Fruit fly (Drosophila melanogaster) whole organism, prepupa: Measurements from ENCODE around the gene CG18810.

ENCODE experiments used
- Blimp-1 ChIP-seq: fragments of 200-800 bp; sonication (Bioruptor generic); optimal IDR thresholded peaks from 3 replicates; lab custom pipeline; 2017; ENCODE audit warnings: missing biosample characterization, missing genetic modification characterization, mild to moderate bottlenecking, moderate library complexity, missing genetic modification reagents
- CG10631 ChIP-seq: fragments of 200-800 bp; sonication (Bioruptor generic); optimal IDR thresholded peaks from 2 replicates; lab custom pipeline; 2016; ENCODE audit warnings: missing biosample characterization, missing genetic modification characterization
- CG10669 ChIP-seq: fragments of 200-800 bp; sonication (Bioruptor generic); optimal IDR thresholded peaks from 3 replicates; lab custom pipeline; 2018; ENCODE audit warnings: missing biosample characterization, mild to moderate bottlenecking, missing genetic modification characterization, moderate library complexity
- CG11294 ChIP-seq: fragments of 200-800 bp; sonication (Bioruptor generic); IDR thresholded peaks from 2 replicates; pipeline ENCODE4 v1.3.6; 2022; ENCODE audit warnings: missing biosample characterization, missing genetic modification characterization
- CG11762 ChIP-seq: fragments of 200-800 bp; sonication (Bioruptor generic); optimal IDR thresholded peaks from 3 replicates; lab custom pipeline; 2016; ENCODE audit warnings: missing biosample characterization, missing genetic modification characterization; ENCODE audit not compliant: insufficient read depth
- CG11902 ChIP-seq: fragments of 200-800 bp; sonication (Bioruptor generic); optimal IDR thresholded peaks from 3 replicates; lab custom pipeline; 2016; ENCODE audit warnings: missing biosample characterization, missing genetic modification characterization
- CG15336 ChIP-seq: fragments of 200-800 bp; sonication (Bioruptor generic); IDR thresholded peaks from 2 replicates; pipeline ENCODE4 v1.3.6; 2022; ENCODE audit warnings: missing biosample characterization, missing genetic modification characterization
- CG1621 ChIP-seq: fragments of 200-800 bp; sonication (Bioruptor generic); optimal IDR thresholded peaks from 3 replicates; lab custom pipeline; 2018; ENCODE audit warnings: missing biosample characterization, mild to moderate bottlenecking, missing genetic modification characterization
- CG16779 ChIP-seq: fragments of 200-800 bp; sonication (Bioruptor generic); optimal IDR thresholded peaks from 3 replicates; lab custom pipeline; 2017; ENCODE audit warnings: missing biosample characterization, mild to moderate bottlenecking, missing genetic modification characterization
- CG3032 ChIP-seq: fragments of 200-800 bp; optimal IDR thresholded peaks from 2 replicates; lab custom pipeline; 2019; ENCODE audit warnings: missing biosample characterization, mild to moderate bottlenecking, missing genetic modification characterization, moderate library complexity
- CG31627 ChIP-seq: fragments of 200-800 bp; sonication (Bioruptor generic); optimal IDR thresholded peaks from 3 replicates; lab custom pipeline; 2016; ENCODE audit warnings: missing biosample characterization, missing genetic modification characterization
- CG32006 ChIP-seq: fragments of 200-800 bp; sonication (Bioruptor generic); optimal IDR thresholded peaks from 3 replicates; lab custom pipeline; 2017; ENCODE audit warnings: missing biosample characterization, mild to moderate bottlenecking, missing genetic modification characterization
- CG34406 ChIP-seq: fragments of 200-800 bp; sonication (Bioruptor generic); optimal IDR thresholded peaks from 3 replicates; lab custom pipeline; 2016; ENCODE audit warnings: missing biosample characterization, missing genetic modification characterization
- CG3919 ChIP-seq: fragments of 200-800 bp; sonication (Bioruptor generic); optimal IDR thresholded peaks from 3 replicates; lab custom pipeline; 2016; ENCODE audit warnings: missing biosample characterization, missing genetic modification characterization
- CG6163 ChIP-seq: fragments of 200-800 bp; sonication (Bioruptor generic); IDR thresholded peaks from 3 replicates; pipeline ENCODE4 v1.3.6; 2022; ENCODE audit warnings: missing biosample characterization, missing genetic modification characterization
- CG6276 ChIP-seq: fragments of 200-800 bp; sonication (Bioruptor generic); optimal IDR thresholded peaks from 2 replicates; lab custom pipeline; 2017; ENCODE audit warnings: missing biosample characterization, mild to moderate bottlenecking, missing genetic modification characterization
- CG6854 ChIP-seq: fragments of 200-800 bp; sonication (Bioruptor generic); optimal IDR thresholded peaks from 2 replicates; lab custom pipeline; 2017; ENCODE audit warnings: missing biosample characterization, mild to moderate bottlenecking, missing genetic modification characterization
- CG8119 ChIP-seq: fragments of 200-800 bp; sonication (Bioruptor generic); IDR thresholded peaks from 3 replicates; pipeline ENCODE4 v1.3.6; 2022; ENCODE audit warnings: missing biosample characterization, missing genetic modification characterization
- CG8319 ChIP-seq: fragments of 200-800 bp; sonication (Bioruptor generic); optimal IDR thresholded peaks from 3 replicates; lab custom pipeline; 2016; ENCODE audit warnings: missing biosample characterization, missing genetic modification characterization
- CG8632 ChIP-seq: fragments of 200-800 bp; sonication (Bioruptor generic); optimal IDR thresholded peaks from 3 replicates; lab custom pipeline; 2016; ENCODE audit warnings: missing biosample characterization, missing genetic modification characterization
- Eip78C ChIP-seq: fragments of 200-800 bp; sonication (Bioruptor generic); peaks from one replicate; lab custom pipeline; 2016; ENCODE audit warnings: missing biosample characterization, missing genetic modification characterization
- Eip93F ChIP-seq: fragments of 200-800 bp; sonication (Bioruptor generic); optimal IDR thresholded peaks from 2 replicates; lab custom pipeline; 2016; ENCODE audit warnings: missing biosample characterization, mild to moderate bottlenecking, missing genetic modification characterization
- Ets21C ChIP-seq: fragments of 200-800 bp; sonication (Bioruptor generic); optimal IDR thresholded peaks from 3 replicates; lab custom pipeline; 2016; ENCODE audit warnings: missing biosample characterization, missing genetic modification characterization
- Ets96B ChIP-seq: fragments of 200-800 bp; optimal IDR thresholded peaks from 2 replicates; lab custom pipeline; 2019; ENCODE audit warnings: missing biosample characterization, mild to moderate bottlenecking, missing genetic modification characterization, moderate library complexity
- Gug ChIP-seq: fragments of 200-800 bp; sonication (Bioruptor generic); IDR thresholded peaks from 2 replicates; pipeline ENCODE4 v1.3.6; 2022; ENCODE audit warnings: missing biosample characterization, missing genetic modification characterization
- Hr38 ChIP-seq: sonication (Bioruptor generic); optimal IDR thresholded peaks from 2 replicates; lab custom pipeline; 2016; ENCODE audit warnings: missing biosample characterization, missing genetic modification characterization
- Hr4 ChIP-seq: fragments of 200-800 bp; sonication (Bioruptor generic); optimal IDR thresholded peaks from 3 replicates; lab custom pipeline; 2016; ENCODE audit warnings: missing biosample characterization, missing genetic modification characterization
- Lpt ChIP-seq: fragments of 200-800 bp; sonication (Bioruptor generic); optimal IDR thresholded peaks from 3 replicates; lab custom pipeline; 2016; ENCODE audit warnings: missing biosample characterization, missing genetic modification characterization
- OdsH ChIP-seq: fragments of 200-800 bp; sonication (Bioruptor generic); optimal IDR thresholded peaks from 3 replicates; lab custom pipeline; 2016; ENCODE audit warnings: missing biosample characterization, missing genetic modification characterization
- Smox ChIP-seq: fragments of 200-800 bp; sonication (Bioruptor generic); optimal IDR thresholded peaks from 3 replicates; lab custom pipeline; 2016; ENCODE audit warnings: missing biosample characterization, missing genetic modification characterization
- Sox102F ChIP-seq: fragments of 200-800 bp; sonication (Bioruptor generic); optimal IDR thresholded peaks from 2 replicates; lab custom pipeline; 2016; ENCODE audit warnings: missing biosample characterization, mild to moderate bottlenecking, missing genetic modification characterization
- Sox14 ChIP-seq: fragments of 200-800 bp; sonication (Bioruptor generic); optimal IDR thresholded peaks from 3 replicates; lab custom pipeline; 2016; ENCODE audit warnings: missing biosample characterization, missing genetic modification characterization
- Sox15 ChIP-seq: fragments of 200-800 bp; sonication (Bioruptor generic); optimal IDR thresholded peaks from 3 replicates; lab custom pipeline; 2016; ENCODE audit warnings: missing biosample characterization, missing genetic modification characterization
- achi ChIP-seq: fragments of 200-800 bp; sonication (Bioruptor generic); optimal IDR thresholded peaks from 3 replicates; lab custom pipeline; 2016; ENCODE audit warnings: missing biosample characterization, missing genetic modification characterization
- acj6 ChIP-seq: fragments of 200-800 bp; sonication (Bioruptor generic); optimal IDR thresholded peaks from 3 replicates; lab custom pipeline; 2016; ENCODE audit warnings: missing biosample characterization, missing genetic modification characterization
- cyc ChIP-seq: fragments of 200-800 bp; sonication (Bioruptor generic); optimal IDR thresholded peaks from 3 replicates; lab custom pipeline; 2016; ENCODE audit warnings: missing biosample characterization, missing genetic modification characterization
- dac ChIP-seq: fragments of 200-800 bp; sonication (Bioruptor generic); optimal IDR thresholded peaks from 2 replicates; lab custom pipeline; 2017; ENCODE audit warnings: missing biosample characterization, mild to moderate bottlenecking, missing genetic modification characterization
- dsx ChIP-seq: fragments of 200-800 bp; optimal IDR thresholded peaks from 3 replicates; lab custom pipeline; 2019; ENCODE audit warnings: missing biosample characterization, mild to moderate bottlenecking, missing genetic modification characterization, moderate library complexity; ENCODE audit not compliant: poor library complexity, severe bottlenecking
- eg ChIP-seq: fragments of 200-800 bp; sonication (Bioruptor generic); IDR thresholded peaks from 3 replicates; pipeline ENCODE4 v1.3.6; 2022; ENCODE audit warnings: missing biosample characterization, missing genetic modification characterization
- esn ChIP-seq: fragments of 200-800 bp; sonication (Bioruptor generic); optimal IDR thresholded peaks from 2 replicates; lab custom pipeline; 2016; ENCODE audit warnings: missing biosample characterization, mild to moderate bottlenecking, missing genetic modification characterization, moderate library complexity
- fd59A ChIP-seq: fragments of 200-800 bp; sonication (Bioruptor generic); optimal IDR thresholded peaks from 2 replicates; lab custom pipeline; 2017; ENCODE audit warnings: missing biosample characterization, mild to moderate bottlenecking, missing genetic modification characterization, missing genetic modification reagents
- fkh ChIP-seq: fragments of 200-800 bp; sonication (Bioruptor generic); optimal IDR thresholded peaks from 3 replicates; lab custom pipeline; 2017; ENCODE audit warnings: missing biosample characterization, mild to moderate bottlenecking, missing genetic modification characterization, moderate library complexity
- net ChIP-seq: fragments of 200-800 bp; sonication (Bioruptor generic); optimal IDR thresholded peaks from 3 replicates; lab custom pipeline; 2016; ENCODE audit warnings: missing biosample characterization, missing genetic modification characterization
- pdm3 ChIP-seq: fragments of 200-800 bp; sonication (Bioruptor generic); optimal IDR thresholded peaks from 3 replicates; lab custom pipeline; 2016; ENCODE audit warnings: missing biosample characterization, missing genetic modification characterization
- salr ChIP-seq, 2 experiments: fragments of 200-800 bp; sonication (Bioruptor generic); optimal IDR thresholded peaks; 3 replicates each; lab custom pipeline; 2016 to 2018; ENCODE audit warnings: missing biosample characterization in 2 of 2, missing genetic modification characterization in 2 of 2, mild to moderate bottlenecking in 1 of 2
- ss ChIP-seq, 2 experiments: fragments of 200-800 bp; sonication (Bioruptor generic); optimal IDR thresholded peaks; 2 replicates in 1 of 2; 3 replicates in 1 of 2; lab custom pipeline; 2017 to 2018; ENCODE audit warnings: mild to moderate bottlenecking in 2 of 2, missing biosample characterization in 2 of 2, missing genetic modification characterization in 2 of 2, moderate library complexity in 1 of 2
- svp ChIP-seq: fragments of 200-800 bp; sonication (Bioruptor generic); peaks from one replicate; lab custom pipeline; 2016; ENCODE audit warnings: missing biosample characterization, missing genetic modification characterization
- topi ChIP-seq: fragments of 200-800 bp; sonication (Bioruptor generic); optimal IDR thresholded peaks from 3 replicates; lab custom pipeline; 2016; ENCODE audit warnings: missing biosample characterization, missing genetic modification characterization
- vri ChIP-seq: fragments of 200-800 bp; sonication (Bioruptor generic); optimal IDR thresholded peaks from 3 replicates; lab custom pipeline; 2016; ENCODE audit warnings: missing biosample characterization, mild to moderate bottlenecking, missing genetic modification characterization

Gene CG18810

dm6 chr2L:20647240-20647908 is 1.3 kb upstream of the CG18810 start (continued):
- peak; percentile 63 for TF ChIP-seq svp (GFP tag; lab: Kevin White, UChicago)
- TF ChIP-seq, all 60 proteins: peak for 4

DNA sequence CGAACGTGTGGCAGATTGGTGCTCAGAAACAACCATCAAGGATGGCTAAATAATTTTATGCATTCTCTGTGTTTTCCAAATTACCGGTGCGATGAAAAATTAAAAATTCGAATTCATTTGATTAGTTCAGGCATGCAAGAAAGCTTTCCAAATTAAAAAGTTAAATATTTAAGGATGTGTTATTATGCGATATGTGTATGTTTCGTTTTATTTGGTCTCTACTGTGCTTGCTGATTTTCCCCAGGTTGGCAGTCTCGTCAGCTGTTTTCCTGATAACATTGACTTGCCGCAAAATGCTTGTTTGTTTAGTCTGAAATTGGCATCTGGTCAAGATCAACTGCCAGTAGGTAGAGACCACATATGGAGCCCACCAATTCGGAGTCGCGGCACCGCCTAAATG is 1.2 kb downstream of the CG18810 start, which contains the start of gene CG2611:
Gene CG2611, plus strand, starts transcription at position 299 of the 400 bp plus-strand sequence.
- TF ChIP-seq CG11294 (GFP tag; lab: Robert Waterston, UW) = no peak
- peak; percentile 65 for TF ChIP-seq CG31627 (GFP tag; lab: Kevin White, UChicago)
- TF ChIP-seq Blimp-1 (GFP tag; lab: Kevin White, UChicago) = no peak
- TF ChIP-seq vri (GFP tag; lab: Kevin White, UChicago) = no peak
- TF ChIP-seq Sox14 (GFP tag; lab: Kevin White, UChicago) = peak; percentile 78
- peak; percentile 51 for TF ChIP-seq cyc (GFP tag; lab: Kevin White, UChicago)
- TF ChIP-seq CG32006 = no peak
- no peak for TF ChIP-seq net
- TF ChIP-seq CG6163 (GFP tag; lab: Robert Waterston, UW) = peak; percentile 59; the same call in 2 of the 3 replicates
- TF ChIP-seq CG1621 (tag; lab: Kevin White, UChicago) = no peak
- peak; percentile 66 for TF ChIP-seq esn (GFP tag; lab: Kevin White, UChicago)
- no peak for TF ChIP-seq CG10631 (GFP tag; lab: Kevin White, UChicago)
- no peak for TF ChIP-seq Eip78C
- TF ChIP-seq CG10669 = no peak
- TF ChIP-seq CG8119 (GFP tag; lab: Robert Waterston, UW) = no peak
- TF ChIP-seq CG6276 (GFP tag; lab: Kevin White, UChicago) = no peak
- TF ChIP-seq Eip93F (GFP tag; lab: Kevin White, UChicago) = no peak
- peak; percentile 35; the same call in 1 of the 2 replicates for TF ChIP-seq CG15336 (GFP tag; lab: Robert Waterston, UW)
- TF ChIP-seq CG16779 = no peak
- TF ChIP-seq fkh (GFP tag; lab: Kevin White, UChicago) = peak; percentile 96
- TF ChIP-seq eg (GFP tag; lab: Robert Waterston, UW) = 0 out of 3 replicates have a peak, but pooled peaks have one; percentile 30
- TF ChIP-seq Sox102F (GFP tag; lab: Kevin White, UChicago) = no peak
- TF ChIP-seq fd59A (GFP tag; lab: Kevin White, UChicago) = no peak
- TF ChIP-seq pdm3 (GFP tag; lab: Kevin White, UChicago) = no peak
- no peak for TF ChIP-seq CG8632 (GFP tag; lab: Kevin White, UChicago)
- TF ChIP-seq CG3919 (GFP tag; lab: Kevin White, UChicago) = no peak
- TF ChIP-seq CG34406 (GFP tag; lab: Kevin White, UChicago) = no peak
- no peak for TF ChIP-seq CG8319 (GFP tag; lab: Kevin White, UChicago)
- TF ChIP-seq CG6854 = no peak
- no peak for TF ChIP-seq dac (GFP tag; lab: Kevin White, UChicago)
- peak; percentile 48 for TF ChIP-seq topi (GFP tag; lab: Kevin White, UChicago)
- TF ChIP-seq Smox = no peak
- TF ChIP-seq ss (GFP tag; optimal IDR thresholded peaks at IDR 0.05; lab: Kevin White, UChicago) = no peak
- peak; percentile 53 for TF ChIP-seq acj6
- no peak for TF ChIP-seq Gug (GFP tag; lab: Robert Waterston, UW)
- TF ChIP-seq Lpt = no peak
- TF ChIP-seq salr (GFP tag; optimal IDR thresholded peaks at IDR 0.05; lab: Kevin White, UChicago) = no peak
- peak; percentile 41 for TF ChIP-seq CG3032 (tag; lab: Kevin White, UChicago)
- TF ChIP-seq Ets96B (tag; lab: Kevin White, UChicago) = peak; percentile 35
- no peak for TF ChIP-seq Hr4 (GFP tag; lab: Kevin White, UChicago)
- TF ChIP-seq CG11762 (GFP tag; lab: Kevin White, UChicago) = no peak
- no peak for TF ChIP-seq Ets21C (GFP tag; lab: Kevin White, UChicago)
- peak; percentile 61 for TF ChIP-seq svp (GFP tag; lab: Kevin White, UChicago)
- TF ChIP-seq achi (GFP tag; lab: Kevin White, UChicago) = peak; percentile 48
- TF ChIP-seq CG11902 (GFP tag; lab: Kevin White, UChicago) = peak; percentile 2
- no peak for TF ChIP-seq OdsH (GFP tag; lab: Kevin White, UChicago)
- TF ChIP-seq Hr38 (GFP tag; lab: Kevin White, UChicago) = no peak
- no peak for TF ChIP-seq Sox15 (GFP tag; lab: Kevin White, UChicago)
- no peak for TF ChIP-seq dsx
